Fruit fly (Drosophila melanogaster) Kc167 (cell line): ENCODE measurements around the gene CG17078.

Experiments
- h ChIP-seq: fragments of >200 bp; optimal IDR thresholded peaks from 3 replicates; lab custom pipeline; 2018; ENCODE audit warnings: missing external identifiers
- psq ChIP-seq: fragments of >200 bp; optimal IDR thresholded peaks from 2 replicates; lab custom pipeline; 2017; ENCODE audit warnings: missing external identifiers

- no peak for TF ChIP-seq h (lab: Kevin White, UChicago)
- TF ChIP-seq psq (lab: Kevin White, UChicago) = no peak
These were observed 27.2 kb upstream of the CG17078 start for dm6 chr2L:305198-305597.
